Worm (Caenorhabditis elegans) whole organism, L1 larva: Measurements from ENCODE around the gene nspg-7.2.

Experiments
- alr-1 ChIP-seq: fragments of 200-800 bp; sonication (Bioruptor generic); optimal IDR thresholded peaks from 2 replicates; lab custom pipeline; 2018; ENCODE audit warnings: borderline replicate concordance, mild to moderate bottlenecking, missing genetic modification characterization, missing compliant biosample characterization
- ama-1 ChIP-seq: fragments of 150-350 bp; optimal IDR thresholded peaks from 2 replicates; lab custom pipeline; 2014
- fkh-10 ChIP-seq: sonication (generic microtip); optimal IDR thresholded peaks from 2 replicates; lab custom pipeline; 2017; ENCODE audit warnings: missing biosample characterization, missing genetic modification reagents, missing genetic modification characterization
- irx-1 ChIP-seq: sonication (generic microtip); optimal IDR thresholded peaks from 2 replicates; lab custom pipeline; 2016; ENCODE audit warnings: missing genetic modification characterization, missing compliant biosample characterization
- isw-1 ChIP-seq: fragments of 200-800 bp; sonication (Bioruptor generic); IDR thresholded peaks from 2 replicates; pipeline ENCODE4 v1.3.6; 2022; ENCODE audit warnings: missing genetic modification characterization, missing compliant biosample characterization
- lsy-2 ChIP-seq, 2 experiments: fragments of 150-350 bp; optimal IDR thresholded peaks; 2 replicates each; lab custom pipeline; 2014; ENCODE audit warnings: missing biosample characterization in 2 of 2, missing genetic modification characterization in 2 of 2
- nhr-12 ChIP-seq: sonication (generic microtip); optimal IDR thresholded peaks from 2 replicates; lab custom pipeline; 2017; ENCODE audit warnings: missing biosample characterization, missing genetic modification characterization
- nhr-237 ChIP-seq: fragments of 150-350 bp; optimal IDR thresholded peaks from 2 replicates; lab custom pipeline; 2014; ENCODE audit warnings: missing biosample characterization, missing genetic modification characterization
- nhr-47 ChIP-seq: sonication (generic microtip); optimal IDR thresholded peaks from 2 replicates; lab custom pipeline; 2016; ENCODE audit warnings: mild to moderate bottlenecking, missing genetic modification characterization, moderate library complexity, missing compliant biosample characterization
- nhr-77 ChIP-seq: fragments of 150-350 bp; optimal IDR thresholded peaks from 2 replicates; lab custom pipeline; 2014; ENCODE audit warnings: missing biosample characterization, missing genetic modification characterization
- unc-30 ChIP-seq: sonication (generic microtip); optimal IDR thresholded peaks from 2 replicates; lab custom pipeline; 2017; ENCODE audit warnings: missing biosample characterization, missing genetic modification characterization
- unc-62 ChIP-seq: fragments of 150-350 bp; optimal IDR thresholded peaks from 2 replicates; lab custom pipeline; 2014; ENCODE audit warnings: missing biosample characterization, missing genetic modification reagents, missing genetic modification characterization

DNA sequence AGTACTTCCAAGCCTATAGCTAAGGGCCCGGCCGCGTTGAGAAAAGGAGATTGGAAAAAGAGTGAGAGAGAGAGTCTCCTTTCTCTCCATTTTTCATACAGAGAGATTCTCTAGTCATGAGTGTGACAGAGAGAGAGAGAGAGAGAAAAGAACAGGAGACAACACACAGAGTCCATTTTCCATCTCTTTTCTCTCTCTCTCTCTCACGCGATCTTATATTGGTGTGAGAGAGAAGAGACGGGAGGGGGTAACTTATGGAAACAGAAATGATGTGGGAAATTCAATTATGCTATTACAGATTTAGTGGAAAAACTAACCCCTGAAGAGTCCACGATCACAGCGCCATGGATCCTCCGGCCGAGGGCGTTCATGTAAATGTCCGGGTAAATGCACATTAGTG, 14.9 kb upstream of the nspg-7.2 start:
- TF ChIP-seq ama-1 (no peak), fkh-10 (GFP tag; lab: Kevin White, UChicago) (no peak), nhr-12 (tag; lab: Kevin White, UChicago) (no peak), unc-62 (GFP tag; lab: Kevin White, UChicago) (no peak), alr-1 (tag; lab: Kevin White, UChicago) (no peak), nhr-237 (no peak), nhr-77 (tag; lab: Kevin White, UChicago) (no peak), nhr-47 (peak; percentile 20), unc-30 (tag; lab: Kevin White, UChicago) (no peak), isw-1 (GFP tag; lab: Robert Waterston, UW) (no peak), irx-1 (tag; lab: Kevin White, UChicago) (no peak), lsy-2 (tag; optimal IDR thresholded peaks at IDR 0.05; lab: Kevin White, UChicago) (peak; percentile 45 to 69)
